Fruit fly (Drosophila melanogaster): Measurements from ENCODE around the gene CG15597.

- TF ChIP-seq CG8478 (optimal IDR thresholded peaks at IDR 0.05) (no peak), psq (optimal IDR thresholded peaks at IDR 0.05) (no peak), usp (GFP tag; optimal IDR thresholded peaks at IDR 0.05) (no peak), Dll (optimal IDR thresholded peaks at IDR 0.05) (no peak), EcR (GFP tag; optimal IDR thresholded peaks at IDR 0.05) (no peak)
Observed at dm6 chr3R:6291437-6291836, 6.4 kb upstream of the CG15597 start, which contains the start of gene Osi13.

All from whole organism.